Worm (Caenorhabditis elegans) whole organism, mixed stage, embryonic: ENCODE data around the gene snpc-1.3.

Experiments
- M03D4.4 ChIP-seq: sonication (generic microtip); optimal IDR thresholded peaks from 2 replicates; lab custom pipeline; 2017; ENCODE audit warnings: mild to moderate bottlenecking, missing genetic modification characterization, missing compliant biosample characterization
- bed-3 ChIP-seq: fragments of 200-800 bp; sonication (Bioruptor generic); optimal IDR thresholded peaks from 3 replicates; lab custom pipeline; 2018; ENCODE audit warnings: mild to moderate bottlenecking, missing genetic modification characterization, moderate library complexity, missing compliant biosample characterization
- blmp-1 ChIP-seq: fragments of 150-350 bp; optimal IDR thresholded peaks from 2 replicates; lab custom pipeline; 2014; ENCODE audit warnings: missing biosample characterization, missing genetic modification characterization
- ceh-39 ChIP-seq: fragments of 150-350 bp; optimal IDR thresholded peaks from 2 replicates; lab custom pipeline; 2014; ENCODE audit warnings: missing biosample characterization, missing genetic modification characterization
- ceh-43 ChIP-seq: fragments of 200-800 bp; sonication (Bioruptor generic); optimal IDR thresholded peaks from 2 replicates; lab custom pipeline; 2018; ENCODE audit warnings: mild to moderate bottlenecking, missing genetic modification characterization, moderate library complexity, missing compliant biosample characterization
- ceh-83 ChIP-seq: fragments of 200-800 bp; sonication (Bioruptor generic); optimal IDR thresholded peaks from 2 replicates; lab custom pipeline; 2018; ENCODE audit warnings: mild to moderate bottlenecking, missing genetic modification characterization, missing compliant biosample characterization
- ces-1 ChIP-seq: fragments of 150-350 bp; optimal IDR thresholded peaks from 2 replicates; lab custom pipeline; 2014; ENCODE audit warnings: missing biosample characterization, missing genetic modification reagents, missing genetic modification characterization
- cnd-1 ChIP-seq: fragments of 200-800 bp; sonication (Bioruptor generic); optimal IDR thresholded peaks from 2 replicates; lab custom pipeline; 2018; ENCODE audit warnings: mild to moderate bottlenecking, missing genetic modification characterization, missing compliant biosample characterization
- drap-1 ChIP-seq: fragments of 200-800 bp; sonication (Bioruptor generic); optimal IDR thresholded peaks from 3 replicates; lab custom pipeline; 2018; ENCODE audit warnings: mild to moderate bottlenecking, missing genetic modification characterization, missing compliant biosample characterization
- elt-1 ChIP-seq: sonication (generic microtip); optimal IDR thresholded peaks from 2 replicates; lab custom pipeline; 2017; ENCODE audit warnings: missing genetic modification characterization, mild to moderate bottlenecking, missing compliant biosample characterization, antibody characterized with exemption, moderate library complexity, borderline replicate concordance; ENCODE audit not compliant: insufficient read depth
- elt-3 ChIP-seq: fragments of 150-350 bp; optimal IDR thresholded peaks from 2 replicates; lab custom pipeline; 2014; ENCODE audit warnings: missing biosample characterization, missing genetic modification characterization
- flh-1 ChIP-seq: fragments of 200-800 bp; sonication (Bioruptor generic); optimal IDR thresholded peaks from 2 replicates; lab custom pipeline; 2018; ENCODE audit warnings: mild to moderate bottlenecking, missing genetic modification characterization, moderate library complexity, missing compliant biosample characterization
- ham-2 ChIP-seq: fragments of 200-800 bp; sonication (Bioruptor generic); optimal IDR thresholded peaks from 2 replicates; lab custom pipeline; 2018; ENCODE audit warnings: mild to moderate bottlenecking, missing genetic modification characterization, missing compliant biosample characterization
- hlh-1 ChIP-seq: fragments of 150-350 bp; optimal IDR thresholded peaks from 2 replicates; lab custom pipeline; 2014; ENCODE audit warnings: missing biosample characterization, missing genetic modification reagents, missing genetic modification characterization
- lin-32 ChIP-seq: fragments of 200-800 bp; sonication (Bioruptor generic); optimal IDR thresholded peaks from 2 replicates; lab custom pipeline; 2018; ENCODE audit warnings: mild to moderate bottlenecking, missing genetic modification characterization, missing compliant biosample characterization
- lsy-2 ChIP-seq: fragments of 150-350 bp; optimal IDR thresholded peaks from 2 replicates; lab custom pipeline; 2014; ENCODE audit warnings: missing biosample characterization, missing genetic modification characterization
- mep-1 ChIP-seq: fragments of 150-350 bp; optimal IDR thresholded peaks from 2 replicates; lab custom pipeline; 2017; ENCODE audit warnings: missing biosample characterization, missing genetic modification reagents, missing genetic modification characterization, inconsistent platforms
- mls-2 ChIP-seq: sonication (generic microtip); optimal IDR thresholded peaks from 2 replicates; lab custom pipeline; 2016; ENCODE audit warnings: mild to moderate bottlenecking, missing genetic modification characterization, moderate library complexity, missing compliant biosample characterization
- nhr-12 ChIP-seq: fragments of 150-350 bp; optimal IDR thresholded peaks from 2 replicates; lab custom pipeline; 2014; ENCODE audit warnings: missing biosample characterization, missing genetic modification characterization
- nhr-2 ChIP-seq: fragments of 150-350 bp; optimal IDR thresholded peaks from 2 replicates; lab custom pipeline; 2014; ENCODE audit warnings: missing biosample characterization, missing genetic modification characterization
- nhr-237 ChIP-seq: fragments of 150-350 bp; optimal IDR thresholded peaks from 2 replicates; lab custom pipeline; 2014; ENCODE audit warnings: missing biosample characterization, missing genetic modification characterization
- nhr-28 ChIP-seq: fragments of 150-350 bp; optimal IDR thresholded peaks from 2 replicates; lab custom pipeline; 2014; ENCODE audit warnings: missing biosample characterization, missing genetic modification characterization
- nhr-76 ChIP-seq: sonication (generic microtip); optimal IDR thresholded peaks from 2 replicates; lab custom pipeline; 2017; ENCODE audit warnings: missing biosample characterization, missing genetic modification characterization
- pha-4 ChIP-seq: fragments of 150-350 bp; optimal IDR thresholded peaks from 2 replicates; lab custom pipeline; 2018; ENCODE audit warnings: missing biosample characterization, missing genetic modification reagents, missing genetic modification characterization
- sem-2 ChIP-seq: fragments of 200-800 bp; sonication (Bioruptor generic); optimal IDR thresholded peaks from 2 replicates; lab custom pipeline; 2018; ENCODE audit warnings: mild to moderate bottlenecking, missing genetic modification characterization, missing compliant biosample characterization
- sptf-1 ChIP-seq: sonication (generic microtip); optimal IDR thresholded peaks from 2 replicates; lab custom pipeline; 2017; ENCODE audit warnings: mild to moderate bottlenecking, missing genetic modification characterization, moderate library complexity, missing compliant biosample characterization
- tbx-8 ChIP-seq: fragments of 200-800 bp; sonication (Bioruptor generic); optimal IDR thresholded peaks from 2 replicates; lab custom pipeline; 2018; ENCODE audit warnings: mild to moderate bottlenecking, missing genetic modification characterization, moderate library complexity, missing compliant biosample characterization
- unc-120 ChIP-seq: sonication (generic microtip); optimal IDR thresholded peaks from 2 replicates; lab custom pipeline; 2017; ENCODE audit warnings: missing genetic modification characterization, missing compliant biosample characterization; ENCODE audit not compliant: poor library complexity, severe bottlenecking
- unc-39 ChIP-seq: fragments of 150-350 bp; optimal IDR thresholded peaks from 2 replicates; lab custom pipeline; 2014; ENCODE audit warnings: missing biosample characterization, missing genetic modification characterization
- ztf-11 ChIP-seq: fragments of 150-350 bp; optimal IDR thresholded peaks from 2 replicates; lab custom pipeline; 2014; ENCODE audit warnings: missing biosample characterization, missing genetic modification characterization

The snpc-1.3 gene

DNA sequence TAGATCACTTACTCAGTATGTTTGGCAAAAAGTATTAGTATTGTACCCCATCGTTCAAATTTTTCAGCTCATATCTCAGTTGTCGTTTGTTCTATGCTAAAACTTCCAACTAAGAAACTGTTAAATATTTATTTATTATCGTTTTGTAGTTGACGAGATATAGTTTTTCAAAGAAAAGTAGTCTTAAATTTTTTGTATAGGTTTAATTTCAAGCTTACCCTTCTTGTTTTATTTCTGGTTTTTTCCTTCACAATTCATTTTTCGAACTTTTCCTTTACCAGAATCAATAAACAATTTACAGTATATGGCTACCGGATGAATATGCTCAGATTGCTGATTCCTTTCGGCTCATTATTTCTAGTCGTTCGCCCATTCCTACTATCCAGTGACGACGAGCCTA, 6.9 kb upstream of the snpc-1.3 start, which contains the start of gene F08F3.1:
Gene F08F3.1, plus strand, starts transcription at position 301 of the 400 bp plus-strand sequence.
- TF ChIP-seq pha-4 (tag; lab: Kevin White, UChicago) (no peak), drap-1 (GFP tag; lab: Kevin White, UChicago) (no peak), ceh-39 (tag; lab: Kevin White, UChicago) (no peak), lin-32 (GFP tag; lab: Kevin White, UChicago) (no peak), lsy-2 (tag; lab: Kevin White, UChicago) (no peak), unc-120 (tag; lab: Kevin White, UChicago) (no peak), bed-3 (GFP tag; lab: Kevin White, UChicago) (no peak), ham-2 (GFP tag; lab: Kevin White, UChicago) (no peak), sptf-1 (tag; lab: Kevin White, UChicago) (no peak), elt-1 (tag; lab: Kevin White, UChicago) (no peak), cnd-1 (tag; lab: Kevin White, UChicago) (no peak), mep-1 (no peak), elt-3 (tag; lab: Kevin White, UChicago) (no peak), nhr-2 (no peak), flh-1 (no peak), ces-1 (GFP tag; lab: Kevin White, UChicago) (no peak)

DNA sequence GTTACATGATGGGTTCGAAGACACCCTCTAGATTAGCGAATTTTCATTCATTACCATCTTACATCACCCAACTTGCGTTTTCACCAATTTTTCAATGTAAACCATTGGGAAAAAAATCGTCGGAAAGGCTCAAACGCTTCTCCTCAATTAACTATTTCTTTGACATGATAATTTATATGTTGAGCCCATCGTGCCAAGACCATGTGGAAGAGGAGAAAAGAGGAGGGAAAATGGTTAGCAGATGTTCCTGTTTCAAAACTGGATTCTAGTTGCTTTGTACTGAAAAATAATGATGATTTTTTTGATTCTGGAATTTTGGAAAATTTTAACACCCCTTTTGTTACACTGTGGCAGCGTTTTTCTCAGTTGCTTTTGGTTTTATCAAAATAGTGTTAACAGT, 5.1 kb upstream of the snpc-1.3 start:
- TF ChIP-seq cnd-1 (tag; lab: Kevin White, UChicago), result no peak
- TF ChIP-seq nhr-28 (tag; lab: Kevin White, UChicago), result no peak

DNA sequence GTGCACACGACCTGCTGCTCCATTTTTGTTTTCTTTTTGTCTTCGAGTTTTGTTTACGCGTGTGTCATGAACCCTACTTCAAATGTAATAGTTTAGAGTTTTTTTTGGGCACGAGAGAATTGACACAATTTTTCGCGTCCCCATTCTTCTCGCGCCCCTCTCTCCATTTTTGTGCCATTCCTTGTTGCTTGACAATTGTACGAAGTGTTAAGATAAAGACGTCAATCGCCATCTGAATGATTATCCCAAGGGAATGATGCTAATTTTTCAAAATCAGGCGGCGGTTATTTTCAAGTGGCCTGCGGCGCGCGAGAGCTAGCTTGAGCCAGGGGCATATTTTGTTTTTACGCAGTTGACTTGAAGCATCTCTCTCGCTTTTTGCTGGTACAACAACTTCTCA, 3.4 kb upstream of the snpc-1.3 start:
- TF ChIP-seq bed-3 (GFP tag; lab: Kevin White, UChicago), result no peak
- no peak for TF ChIP-seq hlh-1

DNA sequence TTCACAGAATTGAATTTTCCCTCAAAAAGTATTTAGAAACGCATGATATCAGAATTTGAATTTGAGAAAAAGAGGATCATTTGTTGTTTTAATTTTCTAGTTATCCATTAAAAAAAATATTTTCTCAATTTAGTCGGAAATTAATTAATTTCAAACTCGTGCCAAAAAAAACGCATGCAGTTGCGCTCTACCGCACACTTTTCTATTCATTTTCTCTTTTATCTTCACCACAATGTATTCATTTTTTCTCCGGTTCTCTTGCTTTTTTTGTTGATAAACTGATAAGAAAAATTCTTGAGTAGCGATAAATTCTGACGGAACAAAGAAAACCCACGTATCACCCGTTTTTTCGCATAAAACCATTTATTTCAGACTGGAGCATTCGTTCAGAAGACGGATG, 5.9 kb downstream of the snpc-1.3 start, which contains the start of gene acl-6:
Gene acl-6, plus strand, starts transcription at position 367 of the 400 bp plus-strand sequence.
- TF ChIP-seq mep-1, result no peak
- TF ChIP-seq nhr-76, result no peak
- no peak for TF ChIP-seq ceh-83 (GFP tag; lab: Kevin White, UChicago)
- TF ChIP-seq ceh-43 (GFP tag; lab: Kevin White, UChicago), result no peak
- TF ChIP-seq nhr-237 (tag; lab: Kevin White, UChicago), result no peak
- no peak for TF ChIP-seq nhr-28 (tag; lab: Kevin White, UChicago)
- no peak for TF ChIP-seq lsy-2 (tag; lab: Kevin White, UChicago)
- no peak for TF ChIP-seq blmp-1 (tag; lab: Kevin White, UChicago)
- no peak for TF ChIP-seq tbx-8 (GFP tag; lab: Kevin White, UChicago)
- TF ChIP-seq ztf-11 (tag; lab: Kevin White, UChicago), result no peak
- no peak for TF ChIP-seq hlh-1
- TF ChIP-seq mls-2 (tag; lab: Kevin White, UChicago), result no peak
- TF ChIP-seq nhr-12 (tag; lab: Kevin White, UChicago), result no peak
- TF ChIP-seq nhr-2, result no peak
- no peak for TF ChIP-seq M03D4.4 (tag; lab: Kevin White, UChicago)
- TF ChIP-seq elt-1 (tag; lab: Kevin White, UChicago), result no peak

DNA sequence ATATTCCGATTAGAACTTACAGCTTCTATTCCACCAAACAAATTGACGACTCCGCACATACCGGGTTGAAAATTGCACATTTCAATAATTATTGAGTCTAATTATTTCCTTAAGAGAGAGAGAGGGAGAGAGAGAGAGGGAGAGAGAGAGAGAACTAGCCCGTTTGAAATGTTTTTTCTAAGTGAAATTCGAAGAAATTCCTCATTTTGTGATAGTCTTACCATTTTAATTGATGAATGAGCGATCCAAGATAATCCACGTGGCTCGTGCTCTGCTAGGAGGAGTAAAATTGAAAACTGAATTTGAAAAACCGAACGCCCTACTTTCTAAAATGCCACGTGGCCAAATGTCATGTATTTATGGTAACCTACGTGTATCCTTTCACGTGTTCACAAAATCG, 6.5 kb downstream of the snpc-1.3 start, which contains the start of gene F08F3.8:
Gene F08F3.8, minus strand, starts transcription at position 101 of the 400 bp plus-strand sequence.
- TF ChIP-seq unc-39 (tag; lab: Kevin White, UChicago), result no peak
- no peak for TF ChIP-seq tbx-8 (GFP tag; lab: Kevin White, UChicago)
- TF ChIP-seq ceh-83 (GFP tag; lab: Kevin White, UChicago), result no peak
- TF ChIP-seq drap-1 (GFP tag; lab: Kevin White, UChicago), result no peak
- TF ChIP-seq blmp-1 (tag; lab: Kevin White, UChicago), result no peak
- no peak for TF ChIP-seq bed-3 (GFP tag; lab: Kevin White, UChicago)
- TF ChIP-seq nhr-76, result no peak
- TF ChIP-seq sem-2 (GFP tag; lab: Kevin White, UChicago), result no peak
- no peak for TF ChIP-seq flh-1
- TF ChIP-seq ceh-43 (GFP tag; lab: Kevin White, UChicago), result no peak
